Fruit fly (Drosophila melanogaster) whole organism, embryonic: ENCODE results near the gene HipHop.

Source experiments
- Blimp-1 ChIP-seq: fragments of 200-800 bp; sonication (Bioruptor generic); optimal IDR thresholded peaks from 3 replicates; lab custom pipeline; 2018; ENCODE audit warnings: missing biosample characterization, missing genetic modification characterization, mild to moderate bottlenecking, moderate library complexity, missing genetic modification reagents
- CG10321 ChIP-seq: fragments of 200-800 bp; sonication (Bioruptor generic); IDR thresholded peaks from 2 replicates; pipeline ENCODE4 v1.3.6; 2022; ENCODE audit warnings: missing biosample characterization, missing genetic modification characterization
- CG1233 ChIP-seq: fragments of 200-800 bp; sonication (Bioruptor generic); optimal IDR thresholded peaks from 4 replicates; lab custom pipeline; 2018; ENCODE audit warnings: missing biosample characterization, mild to moderate bottlenecking, missing genetic modification characterization
- CG14441 ChIP-seq: fragments of 200-800 bp; sonication (Bioruptor generic); IDR thresholded peaks from 2 replicates; pipeline ENCODE4 v1.3.6; 2022; ENCODE audit warnings: missing biosample characterization, missing genetic modification characterization
- CG14710 ChIP-seq: fragments of 200-800 bp; sonication (Bioruptor generic); optimal IDR thresholded peaks from 3 replicates; lab custom pipeline; 2019; ENCODE audit warnings: missing biosample characterization, mild to moderate bottlenecking, missing genetic modification characterization, moderate library complexity
- CG1529 ChIP-seq: fragments of 200-800 bp; sonication (Bioruptor generic); optimal IDR thresholded peaks from 3 replicates; lab custom pipeline; 2018; ENCODE audit warnings: missing biosample characterization, missing genetic modification characterization
- CG15479 ChIP-seq: fragments of 200-800 bp; sonication (Bioruptor generic); optimal IDR thresholded peaks from 3 replicates; lab custom pipeline; 2019; ENCODE audit warnings: missing biosample characterization, mild to moderate bottlenecking, missing genetic modification characterization, moderate library complexity
- CG17802 ChIP-seq: fragments of 200-800 bp; sonication (Bioruptor generic); optimal IDR thresholded peaks from 2 replicates; lab custom pipeline; 2018; ENCODE audit warnings: missing biosample characterization, mild to moderate bottlenecking, missing genetic modification characterization, moderate library complexity
- CG18262 ChIP-seq: fragments of 200-800 bp; optimal IDR thresholded peaks from 3 replicates; lab custom pipeline; 2019; ENCODE audit warnings: missing biosample characterization, mild to moderate bottlenecking, missing genetic modification characterization, moderate library complexity
- CG1832 ChIP-seq: fragments of 200-800 bp; sonication (Bioruptor generic); optimal IDR thresholded peaks from 2 replicates; lab custom pipeline; 2017; ENCODE audit warnings: missing biosample characterization, mild to moderate bottlenecking, missing genetic modification characterization, inconsistent platforms
- CG18476 ChIP-seq: fragments of 200-800 bp; sonication (Bioruptor generic); optimal IDR thresholded peaks from 2 replicates; lab custom pipeline; 2016; ENCODE audit warnings: missing biosample characterization, mild to moderate bottlenecking, missing genetic modification characterization
- CG31224 ChIP-seq: fragments of 200-800 bp; sonication (Bioruptor generic); IDR thresholded peaks from 2 replicates; pipeline ENCODE4 v1.3.6; 2022; ENCODE audit warnings: missing biosample characterization, missing genetic modification characterization
- CG32532 ChIP-seq: fragments of 200-800 bp; sonication (Bioruptor generic); IDR thresholded peaks from 2 replicates; pipeline ENCODE4 v1.3.6; 2022; ENCODE audit warnings: missing biosample characterization, missing genetic modification characterization
- CG4854 ChIP-seq: fragments of 200-800 bp; sonication (Bioruptor generic); optimal IDR thresholded peaks from 2 replicates; lab custom pipeline; 2016; ENCODE audit warnings: missing biosample characterization, missing genetic modification characterization, inconsistent platforms
- CG6272 ChIP-seq: fragments of 200-800 bp; sonication (Bioruptor generic); IDR thresholded peaks from 2 replicates; pipeline ENCODE4 v1.3.6; 2022; ENCODE audit warnings: missing biosample characterization, missing genetic modification characterization
- CG6654 ChIP-seq: fragments of 200-800 bp; sonication (Bioruptor generic); optimal IDR thresholded peaks from 2 replicates; lab custom pipeline; 2017; ENCODE audit warnings: missing biosample characterization, mild to moderate bottlenecking, missing genetic modification characterization
- CG7839 ChIP-seq: fragments of 200-800 bp; sonication (Bioruptor generic); optimal IDR thresholded peaks from 3 replicates; lab custom pipeline; 2018; ENCODE audit warnings: missing biosample characterization, mild to moderate bottlenecking, missing genetic modification characterization, moderate library complexity
- CG8281 ChIP-seq: fragments of 200-800 bp; sonication (Bioruptor generic); optimal IDR thresholded peaks from 2 replicates; lab custom pipeline; 2018; ENCODE audit warnings: missing biosample characterization, mild to moderate bottlenecking, missing genetic modification characterization, moderate library complexity
- CG9437 ChIP-seq: fragments of 200-800 bp; sonication (Bioruptor generic); optimal IDR thresholded peaks from 2 replicates; lab custom pipeline; 2018; ENCODE audit warnings: missing biosample characterization, mild to moderate bottlenecking, missing genetic modification characterization
- CoRest ChIP-seq: fragments of 200-800 bp; sonication (Bioruptor generic); optimal IDR thresholded peaks from 3 replicates; lab custom pipeline; 2018; ENCODE audit warnings: missing biosample characterization, mild to moderate bottlenecking, missing genetic modification characterization, moderate library complexity
- Dbx ChIP-seq: fragments of 200-800 bp; sonication (Bioruptor generic); IDR thresholded peaks from 3 replicates; pipeline ENCODE4 v1.3.6; 2022; ENCODE audit warnings: missing biosample characterization, missing genetic modification characterization
- Dek ChIP-seq: fragments of 200-800 bp; sonication (Bioruptor generic); optimal IDR thresholded peaks from 3 replicates; lab custom pipeline; 2019; ENCODE audit warnings: missing biosample characterization, mild to moderate bottlenecking, missing genetic modification characterization, moderate library complexity
- Drgx ChIP-seq: fragments of 200-800 bp; sonication (Bioruptor generic); IDR thresholded peaks from 2 replicates; pipeline ENCODE4 v1.3.6; 2022; ENCODE audit warnings: missing biosample characterization, missing genetic modification characterization
- GATAe ChIP-seq: fragments of 200-800 bp; sonication (Bioruptor generic); conservative IDR thresholded peaks from 2 replicates; pipeline ENCODE4 v1.3.6; 2022; ENCODE audit warnings: missing biosample characterization, missing genetic modification characterization
- HLH3B ChIP-seq: fragments of 200-800 bp; sonication (Bioruptor generic); IDR thresholded peaks from 2 replicates; pipeline ENCODE4 v1.3.6; 2022; ENCODE audit warnings: missing biosample characterization, missing genetic modification characterization
- Neu2 ChIP-seq: fragments of 200-800 bp; sonication (Bioruptor generic); optimal IDR thresholded peaks from 3 replicates; lab custom pipeline; 2016; ENCODE audit warnings: missing biosample characterization, missing genetic modification characterization, borderline replicate concordance
- Oli ChIP-seq: fragments of 200-800 bp; sonication (Bioruptor generic); optimal IDR thresholded peaks from 2 replicates; lab custom pipeline; 2018; ENCODE audit warnings: missing biosample characterization, mild to moderate bottlenecking, missing genetic modification characterization, moderate library complexity
- Pdp1 ChIP-seq, 2 experiments: fragments of 200-800 bp; sonication (Bioruptor generic); optimal IDR thresholded peaks; 3 replicates each; lab custom pipeline; 2016; ENCODE audit warnings: missing biosample characterization in 2 of 2, missing genetic modification characterization in 2 of 2, mild to moderate bottlenecking in 1 of 2, moderate library complexity in 1 of 2
- Scr ChIP-seq: fragments of 200-800 bp; sonication (Bioruptor generic); IDR thresholded peaks from 2 replicates; pipeline ENCODE4 v1.3.6; 2022; ENCODE audit warnings: missing biosample characterization, missing genetic modification characterization; ENCODE audit not compliant: partially characterized antibody
- Sox100B ChIP-seq: fragments of 200-800 bp; sonication (Bioruptor generic); optimal IDR thresholded peaks from 3 replicates; lab custom pipeline; 2018; ENCODE audit warnings: missing biosample characterization, mild to moderate bottlenecking, missing genetic modification characterization
- Trl ChIP-seq, 3 experiments: fragments of >200 bp in 2 of 3; fragments of 200-800 bp in 1 of 3; sonication (Bioruptor generic) in 1 of 3; optimal IDR thresholded peaks; 2 replicates in 1 of 3; 3 replicates in 2 of 3; lab custom pipeline; 2016 to 2017; ENCODE audit warnings: missing biosample characterization in 1 of 3, missing genetic modification characterization in 1 of 3
- Vsx1 ChIP-seq: fragments of 200-800 bp; sonication (Bioruptor generic); optimal IDR thresholded peaks from 2 replicates; lab custom pipeline; 2017; ENCODE audit warnings: missing biosample characterization, mild to moderate bottlenecking, missing genetic modification characterization, missing genetic modification reagents
- cg ChIP-seq: fragments of 200-800 bp; sonication (Bioruptor generic); optimal IDR thresholded peaks from 3 replicates; lab custom pipeline; 2019; ENCODE audit warnings: missing biosample characterization, mild to moderate bottlenecking, missing genetic modification characterization, moderate library complexity
- ci ChIP-seq: fragments of 200-800 bp; sonication (Bioruptor generic); IDR thresholded peaks from 3 replicates; pipeline ENCODE4 v1.3.6; 2022; ENCODE audit warnings: missing biosample characterization, missing genetic modification characterization
- disco-r ChIP-seq: fragments of 200-800 bp; sonication (Bioruptor generic); optimal IDR thresholded peaks from 2 replicates; lab custom pipeline; 2016; ENCODE audit warnings: missing biosample characterization, missing genetic modification characterization
- fru ChIP-seq: fragments of >200 bp; optimal IDR thresholded peaks from 2 replicates; lab custom pipeline; 2017
- gce ChIP-seq: fragments of 200-800 bp; sonication (Bioruptor generic); IDR thresholded peaks from 3 replicates; pipeline ENCODE4 v1.3.6; 2022; ENCODE audit warnings: missing biosample characterization, missing genetic modification characterization
- grn ChIP-seq: fragments of 200-800 bp; sonication (Bioruptor generic); optimal IDR thresholded peaks from 3 replicates; lab custom pipeline; 2017; ENCODE audit warnings: missing biosample characterization, missing genetic modification characterization
- kah ChIP-seq: fragments of 200-800 bp; sonication (Bioruptor generic); optimal IDR thresholded peaks from 2 replicates; lab custom pipeline; 2018; ENCODE audit warnings: missing biosample characterization, mild to moderate bottlenecking, missing genetic modification characterization
- lmd ChIP-seq: fragments of 200-800 bp; sonication (Bioruptor generic); IDR thresholded peaks from 2 replicates; pipeline ENCODE4 v1.3.6; 2022; ENCODE audit warnings: missing biosample characterization, missing genetic modification characterization
- mirr ChIP-seq: fragments of 200-800 bp; sonication (Bioruptor generic); optimal IDR thresholded peaks from 3 replicates; lab custom pipeline; 2018; ENCODE audit warnings: missing biosample characterization, mild to moderate bottlenecking, missing genetic modification characterization
- nmo ChIP-seq: fragments of 200-800 bp; sonication (Bioruptor generic); optimal IDR thresholded peaks from 2 replicates; lab custom pipeline; 2018; ENCODE audit warnings: missing biosample characterization, mild to moderate bottlenecking, missing genetic modification characterization, moderate library complexity
- nom ChIP-seq: fragments of 200-800 bp; sonication (Bioruptor generic); optimal IDR thresholded peaks from 2 replicates; lab custom pipeline; 2017; ENCODE audit warnings: missing biosample characterization, missing genetic modification characterization, mild to moderate bottlenecking, moderate library complexity, missing genetic modification reagents
- onecut ChIP-seq: fragments of 200-800 bp; sonication (Bioruptor generic); IDR thresholded peaks from 2 replicates; pipeline ENCODE4 v1.3.6; 2022; ENCODE audit warnings: missing biosample characterization, missing genetic modification characterization
- peb ChIP-seq: fragments of 200-800 bp; sonication (Bioruptor generic); IDR thresholded peaks from 2 replicates; pipeline ENCODE4 v1.3.6; 2022; ENCODE audit warnings: missing biosample characterization, missing genetic modification characterization
- slou ChIP-seq: fragments of 200-800 bp; sonication (Bioruptor generic); optimal IDR thresholded peaks from 3 replicates; lab custom pipeline; 2016; ENCODE audit warnings: missing biosample characterization, missing genetic modification characterization
- sug ChIP-seq: fragments of 200-800 bp; optimal IDR thresholded peaks from 2 replicates; lab custom pipeline; 2019; ENCODE audit warnings: missing biosample characterization, mild to moderate bottlenecking, missing genetic modification characterization, moderate library complexity
- yki ChIP-seq: fragments of >200 bp; optimal IDR thresholded peaks from 3 replicates; lab custom pipeline; 2018

The HipHop gene

dm6 chr3L:18792009-18792339, 29.0 kb upstream of the HipHop start (continued):
- TF ChIP-seq GATAe = peak; percentile 67; the same call in 1 of the 2 replicates
- TF ChIP-seq CG6654 (GFP tag; lab: Kevin White, UChicago) = no peak
- no peak for TF ChIP-seq CG18476 (GFP tag; lab: Kevin White, UChicago)
- no peak for TF ChIP-seq Oli
- TF ChIP-seq CG1233 (GFP tag; lab: Kevin White, UChicago) = no peak
- no peak for TF ChIP-seq CG7839 (tag; lab: Kevin White, UChicago)
- no peak for TF ChIP-seq kah (GFP tag; lab: Kevin White, UChicago)
- TF ChIP-seq CG31224 = no peak
- no peak for TF ChIP-seq CG14441 (GFP tag; lab: Robert Waterston, UW)
- no peak for TF ChIP-seq disco-r (GFP tag; lab: Kevin White, UChicago)
- TF ChIP-seq Blimp-1 (GFP tag; lab: Kevin White, UChicago) = no peak
- TF ChIP-seq CG6272 (GFP tag; lab: Robert Waterston, UW) = no peak
- TF ChIP-seq slou (GFP tag; lab: Kevin White, UChicago) = no peak
- no peak for TF ChIP-seq peb
- no peak for TF ChIP-seq Dek (tag; lab: Kevin White, UChicago)
- no peak for TF ChIP-seq lmd (GFP tag; lab: Robert Waterston, UW)
- no peak for TF ChIP-seq sug (tag; lab: Kevin White, UChicago)
- TF ChIP-seq CG9437 (GFP tag; lab: Kevin White, UChicago) = peak; percentile 73
- TF ChIP-seq grn (GFP tag; lab: Kevin White, UChicago) = peak; percentile 62
- peak; percentile 88 for TF ChIP-seq mirr (GFP tag; lab: Kevin White, UChicago)
- TF ChIP-seq Scr (GFP tag; lab: Robert Waterston, UW) = no peak
- peak; percentile 15 for TF ChIP-seq CG8281 (tag; lab: Kevin White, UChicago)
- no peak for TF ChIP-seq fru (lab: Kevin White, UChicago)

- TF ChIP-seq Drgx (GFP tag; lab: Robert Waterston, UW) (peak; percentile 27; the same call in 1 of the 2 replicates), nom (GFP tag; lab: Kevin White, UChicago) (peak; percentile 15), Neu2 (GFP tag; lab: Kevin White, UChicago) (no peak), cg (GFP tag; lab: Kevin White, UChicago) (no peak), onecut (GFP tag; lab: Robert Waterston, UW) (no peak), Dbx (0 out of 3 replicates have a peak, but pooled peaks have one; percentile 14), ci (GFP tag; lab: Robert Waterston, UW) (peak; percentile 58; the same call in 1 of the 3 replicates), CG15479 (GFP tag; lab: Kevin White, UChicago) (peak; percentile 21), yki (peak; percentile 41), CG1832 (GFP tag; lab: Kevin White, UChicago) (peak; percentile 24), CG10321 (GFP tag; lab: Robert Waterston, UW) (0 out of 2 replicates have a peak, but pooled peaks have one; percentile 28), Trl (optimal IDR thresholded peaks at IDR 0.05; lab: Kevin White, UChicago) (peak; percentile 49 to 65), Trl (GFP tag; optimal IDR thresholded peaks at IDR 0.05; lab: Kevin White, UChicago) (no peak), CG32532 (GFP tag; lab: Robert Waterston, UW) (0 out of 2 replicates have a peak, but pooled peaks have one; percentile 23)
Observed at dm6 chr3L:18792834-18793233, 28.1 kb upstream of the HipHop start.

- TF ChIP-seq gce (GFP tag; lab: Robert Waterston, UW) (no peak), Vsx1 (GFP tag; lab: Kevin White, UChicago) (no peak), CG1529 (GFP tag; lab: Kevin White, UChicago) (peak; percentile 15), CoRest (peak; percentile 46), CG17802 (tag; lab: Kevin White, UChicago) (no peak), Sox100B (peak; percentile 72), Pdp1 (GFP tag; optimal IDR thresholded peaks at IDR 0.05; lab: Kevin White, UChicago) (peak in 1 of 2 experiments; percentile 2), nmo (GFP tag; lab: Kevin White, UChicago) (peak; percentile 47), HLH3B (GFP tag; lab: Robert Waterston, UW) (0 out of 2 replicates have a peak, but pooled peaks have one; percentile 8), CG14710 (tag; lab: Kevin White, UChicago) (peak; percentile 17), CG4854 (GFP tag; lab: Kevin White, UChicago) (no peak), CG18262 (tag; lab: Kevin White, UChicago) (peak; percentile 69)
Observed at dm6 chr3L:18795056-18795841, 25.7 kb upstream of the HipHop start.
